Worm (Caenorhabditis elegans) whole organism, mixed stage, embryonic: ENCODE data around the gene Y82E9BR.9.

Experiments used
- M03D4.4 ChIP-seq: sonication (generic microtip); optimal IDR thresholded peaks from 2 replicates; lab custom pipeline; 2017; ENCODE audit warnings: mild to moderate bottlenecking, missing genetic modification characterization, missing compliant biosample characterization
- bed-3 ChIP-seq: fragments of 200-800 bp; sonication (Bioruptor generic); optimal IDR thresholded peaks from 3 replicates; lab custom pipeline; 2018; ENCODE audit warnings: mild to moderate bottlenecking, missing genetic modification characterization, moderate library complexity, missing compliant biosample characterization
- blmp-1 ChIP-seq: fragments of 150-350 bp; optimal IDR thresholded peaks from 2 replicates; lab custom pipeline; 2014; ENCODE audit warnings: missing biosample characterization, missing genetic modification characterization
- ceh-39 ChIP-seq: fragments of 150-350 bp; optimal IDR thresholded peaks from 2 replicates; lab custom pipeline; 2014; ENCODE audit warnings: missing biosample characterization, missing genetic modification characterization
- ceh-43 ChIP-seq: fragments of 200-800 bp; sonication (Bioruptor generic); optimal IDR thresholded peaks from 2 replicates; lab custom pipeline; 2018; ENCODE audit warnings: mild to moderate bottlenecking, missing genetic modification characterization, moderate library complexity, missing compliant biosample characterization
- ceh-83 ChIP-seq: fragments of 200-800 bp; sonication (Bioruptor generic); optimal IDR thresholded peaks from 2 replicates; lab custom pipeline; 2018; ENCODE audit warnings: mild to moderate bottlenecking, missing genetic modification characterization, missing compliant biosample characterization
- ces-1 ChIP-seq: fragments of 150-350 bp; optimal IDR thresholded peaks from 2 replicates; lab custom pipeline; 2014; ENCODE audit warnings: missing biosample characterization, missing genetic modification reagents, missing genetic modification characterization
- cnd-1 ChIP-seq: fragments of 200-800 bp; sonication (Bioruptor generic); optimal IDR thresholded peaks from 2 replicates; lab custom pipeline; 2018; ENCODE audit warnings: mild to moderate bottlenecking, missing genetic modification characterization, missing compliant biosample characterization
- drap-1 ChIP-seq: fragments of 200-800 bp; sonication (Bioruptor generic); optimal IDR thresholded peaks from 3 replicates; lab custom pipeline; 2018; ENCODE audit warnings: mild to moderate bottlenecking, missing genetic modification characterization, missing compliant biosample characterization
- elt-3 ChIP-seq: fragments of 150-350 bp; optimal IDR thresholded peaks from 2 replicates; lab custom pipeline; 2014; ENCODE audit warnings: missing biosample characterization, missing genetic modification characterization
- ham-2 ChIP-seq: fragments of 200-800 bp; sonication (Bioruptor generic); optimal IDR thresholded peaks from 2 replicates; lab custom pipeline; 2018; ENCODE audit warnings: mild to moderate bottlenecking, missing genetic modification characterization, missing compliant biosample characterization
- hlh-1 ChIP-seq: fragments of 150-350 bp; optimal IDR thresholded peaks from 2 replicates; lab custom pipeline; 2014; ENCODE audit warnings: missing biosample characterization, missing genetic modification reagents, missing genetic modification characterization
- lin-13 ChIP-seq: fragments of 150-350 bp; optimal IDR thresholded peaks from 2 replicates; lab custom pipeline; 2014; ENCODE audit warnings: missing biosample characterization, missing genetic modification characterization
- lin-32 ChIP-seq: fragments of 200-800 bp; sonication (Bioruptor generic); optimal IDR thresholded peaks from 2 replicates; lab custom pipeline; 2018; ENCODE audit warnings: mild to moderate bottlenecking, missing genetic modification characterization, missing compliant biosample characterization
- lsy-2 ChIP-seq: fragments of 150-350 bp; optimal IDR thresholded peaks from 2 replicates; lab custom pipeline; 2014; ENCODE audit warnings: missing biosample characterization, missing genetic modification characterization
- mab-5 ChIP-seq: fragments of 150-350 bp; optimal IDR thresholded peaks from 2 replicates; lab custom pipeline; 2014; ENCODE audit warnings: missing biosample characterization, missing genetic modification characterization
- mls-2 ChIP-seq: sonication (generic microtip); optimal IDR thresholded peaks from 2 replicates; lab custom pipeline; 2016; ENCODE audit warnings: mild to moderate bottlenecking, missing genetic modification characterization, moderate library complexity, missing compliant biosample characterization
- nhr-12 ChIP-seq: fragments of 150-350 bp; optimal IDR thresholded peaks from 2 replicates; lab custom pipeline; 2014; ENCODE audit warnings: missing biosample characterization, missing genetic modification characterization
- nhr-2 ChIP-seq: fragments of 150-350 bp; optimal IDR thresholded peaks from 2 replicates; lab custom pipeline; 2014; ENCODE audit warnings: missing biosample characterization, missing genetic modification characterization
- nhr-28 ChIP-seq: fragments of 150-350 bp; optimal IDR thresholded peaks from 2 replicates; lab custom pipeline; 2014; ENCODE audit warnings: missing biosample characterization, missing genetic modification characterization
- snpc-4 ChIP-seq: fragments of 150-350 bp; optimal IDR thresholded peaks from 2 replicates; lab custom pipeline; 2014; ENCODE audit warnings: missing biosample characterization, missing genetic modification characterization
- sptf-1 ChIP-seq: sonication (generic microtip); optimal IDR thresholded peaks from 2 replicates; lab custom pipeline; 2017; ENCODE audit warnings: mild to moderate bottlenecking, missing genetic modification characterization, moderate library complexity, missing compliant biosample characterization
- tbx-8 ChIP-seq: fragments of 200-800 bp; sonication (Bioruptor generic); optimal IDR thresholded peaks from 2 replicates; lab custom pipeline; 2018; ENCODE audit warnings: mild to moderate bottlenecking, missing genetic modification characterization, moderate library complexity, missing compliant biosample characterization
- unc-120 ChIP-seq: sonication (generic microtip); optimal IDR thresholded peaks from 2 replicates; lab custom pipeline; 2017; ENCODE audit warnings: missing genetic modification characterization, missing compliant biosample characterization; ENCODE audit not compliant: poor library complexity, severe bottlenecking
- unc-39 ChIP-seq: fragments of 150-350 bp; optimal IDR thresholded peaks from 2 replicates; lab custom pipeline; 2014; ENCODE audit warnings: missing biosample characterization, missing genetic modification characterization
- zip-8 ChIP-seq: fragments of 150-350 bp; optimal IDR thresholded peaks from 2 replicates; lab custom pipeline; 2014; ENCODE audit warnings: missing biosample characterization, missing genetic modification characterization

Gene Y82E9BR.9

DNA sequence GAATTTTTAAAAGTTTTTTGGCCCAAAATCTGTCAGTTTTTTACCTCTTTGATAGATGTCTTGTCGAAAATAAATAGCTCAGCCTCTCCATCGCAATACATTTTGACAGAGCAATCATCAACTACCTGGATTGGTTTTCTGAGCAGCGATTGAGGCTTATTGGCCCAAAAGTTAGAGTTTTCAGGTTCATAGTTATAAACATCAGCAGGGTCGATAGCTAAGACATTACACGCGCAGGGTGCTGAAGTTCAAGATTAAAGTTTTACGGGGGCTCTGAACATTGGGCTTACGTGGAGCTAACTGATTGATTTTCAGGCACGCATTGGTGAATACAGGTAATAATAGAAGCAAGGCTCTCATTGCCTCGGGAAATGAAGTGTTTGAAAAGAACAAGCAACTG lies at the start of gene Y82E9BR.9:
TSS of gene Y82E9BR.9 (minus strand) at position 101 of the 400 bp plus-strand sequence.
- TF ChIP-seq ceh-39 (no peak), ceh-43 (GFP tag; lab: Kevin White, UChicago) (no peak), lsy-2 (tag; lab: Kevin White, UChicago) (no peak), lin-13 (tag; lab: Kevin White, UChicago) (no peak), unc-120 (tag; lab: Kevin White, UChicago) (no peak), bed-3 (GFP tag; lab: Kevin White, UChicago) (no peak), mab-5 (tag; lab: Kevin White, UChicago) (no peak), nhr-28 (tag; lab: Kevin White, UChicago) (no peak), zip-8 (tag; lab: Kevin White, UChicago) (no peak), M03D4.4 (tag; lab: Kevin White, UChicago) (no peak), ham-2 (GFP tag; lab: Kevin White, UChicago) (no peak), mls-2 (tag; lab: Kevin White, UChicago) (no peak), unc-39 (tag; lab: Kevin White, UChicago) (no peak), ces-1 (GFP tag; lab: Kevin White, UChicago) (no peak), ceh-83 (no peak), tbx-8 (GFP tag; lab: Kevin White, UChicago) (no peak)

DNA sequence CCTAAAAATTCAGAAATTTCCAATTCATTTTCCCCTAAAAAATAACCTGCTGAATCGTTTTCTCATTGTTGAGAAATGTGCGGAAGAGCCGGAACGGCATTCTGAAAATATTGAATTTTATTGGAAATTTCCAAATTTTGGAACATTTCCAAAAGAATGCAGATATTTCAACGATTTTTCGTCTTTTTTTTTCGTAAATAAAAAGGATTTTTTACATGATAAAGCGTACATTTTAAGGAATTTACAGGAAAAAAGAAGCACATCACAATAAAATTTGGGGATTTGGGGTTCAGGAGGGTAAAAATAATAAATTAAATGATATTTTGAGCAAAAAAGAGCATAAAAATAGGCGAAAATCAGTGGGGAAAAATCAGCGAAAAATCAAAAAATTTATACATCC lies 49.6 kb upstream of the Y82E9BR.9 start, which contains the start of gene Y82E9BR.22:
TSS of gene Y82E9BR.22 (minus strand) at position 101 of the 400 bp plus-strand sequence.
- TF ChIP-seq snpc-4 = no peak

DNA sequence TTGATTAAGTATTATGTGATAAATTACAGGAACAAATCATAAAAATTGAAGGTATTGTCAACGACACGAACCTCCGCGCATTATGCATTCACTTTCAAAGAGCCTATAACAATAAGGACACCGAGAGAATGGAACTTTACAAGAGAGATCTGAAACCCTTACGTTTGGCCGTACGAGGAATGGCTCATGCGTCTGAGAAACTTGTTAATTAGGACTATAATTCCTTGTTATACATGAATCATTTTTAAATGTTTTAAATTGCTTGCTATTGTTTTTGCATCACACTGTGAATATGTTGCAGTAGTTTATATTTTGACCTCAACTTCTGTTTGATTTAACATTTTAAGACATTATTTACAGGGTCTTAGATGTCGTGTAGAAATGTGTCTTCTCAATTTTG lies 43.5 kb upstream of the Y82E9BR.9 start, which contains the start of gene pals-18:
TSS of gene pals-18 (plus strand) at position 301 of the 400 bp plus-strand sequence.
- TF ChIP-seq sptf-1 (tag; lab: Kevin White, UChicago) (no peak), ham-2 (GFP tag; lab: Kevin White, UChicago) (no peak), ceh-83 (no peak), mab-5 (tag; lab: Kevin White, UChicago) (no peak), nhr-12 (tag; lab: Kevin White, UChicago) (no peak), hlh-1 (tag; lab: Kevin White, UChicago) (no peak)

DNA sequence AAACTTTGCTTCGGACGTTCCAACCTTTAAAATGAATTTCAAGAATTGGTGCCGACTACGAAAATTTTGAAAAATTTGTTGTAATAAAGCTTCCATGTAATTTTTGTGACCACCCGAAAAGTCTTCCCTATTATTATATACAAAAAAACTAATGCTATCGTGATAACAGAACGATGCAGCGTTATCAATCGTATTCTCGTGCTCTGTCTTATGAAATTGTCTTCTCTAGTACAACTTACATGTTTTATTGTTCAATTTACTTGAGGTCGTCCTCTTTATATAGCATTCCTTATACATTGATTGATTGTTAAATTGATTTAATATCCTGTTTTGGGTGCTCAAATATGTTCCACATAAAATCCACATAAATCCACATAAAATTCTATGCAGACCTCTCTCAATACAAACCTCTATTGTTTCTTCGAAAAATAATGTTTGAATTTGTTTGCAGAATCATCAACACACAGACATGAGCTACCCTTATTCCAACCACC lies 42.0 kb upstream of the Y82E9BR.9 start, which contains the start of gene pals-19:
TSS of gene pals-19 (plus strand) at position 444 of the 494 bp plus-strand sequence.
- TF ChIP-seq lin-32 (GFP tag; lab: Kevin White, UChicago) (no peak), drap-1 (GFP tag; lab: Kevin White, UChicago) (no peak), unc-120 (tag; lab: Kevin White, UChicago) (no peak), elt-3 (tag; lab: Kevin White, UChicago) (no peak), bed-3 (GFP tag; lab: Kevin White, UChicago) (no peak), lsy-2 (tag; lab: Kevin White, UChicago) (no peak), ces-1 (GFP tag; lab: Kevin White, UChicago) (no peak), blmp-1 (tag; lab: Kevin White, UChicago) (no peak), nhr-12 (tag; lab: Kevin White, UChicago) (no peak), mls-2 (tag; lab: Kevin White, UChicago) (no peak), hlh-1 (tag; lab: Kevin White, UChicago) (no peak), unc-39 (tag; lab: Kevin White, UChicago) (no peak), cnd-1 (tag; lab: Kevin White, UChicago) (no peak), tbx-8 (GFP tag; lab: Kevin White, UChicago) (no peak)
- TF ChIP-seq, all 35 proteins: peak for 0

DNA sequence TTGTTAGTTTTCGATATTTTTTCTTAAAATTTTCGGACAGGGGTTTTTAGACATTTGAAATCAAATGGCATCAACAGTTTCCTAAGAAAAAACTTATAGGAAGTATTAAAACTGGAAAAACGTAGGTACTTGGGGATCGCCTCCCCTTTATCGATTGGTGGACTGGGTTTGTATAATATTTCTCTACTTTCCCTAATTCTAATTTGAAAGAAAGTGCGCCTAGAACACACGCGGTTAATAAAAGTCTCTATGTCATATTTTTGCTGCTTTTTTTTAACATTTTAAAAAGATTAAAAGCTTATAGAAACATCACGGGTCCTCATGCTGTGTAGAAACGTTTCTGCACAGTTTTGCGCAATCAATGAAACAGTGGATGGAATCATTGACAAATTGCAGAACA lies 40.1 kb upstream of the Y82E9BR.9 start, which contains the start of gene pals-16:
TSS of gene pals-16 (plus strand) at position 301 of the 400 bp plus-strand sequence.
- TF ChIP-seq ceh-83 (no peak), ces-1 (GFP tag; lab: Kevin White, UChicago) (no peak), snpc-4 (no peak)

DNA sequence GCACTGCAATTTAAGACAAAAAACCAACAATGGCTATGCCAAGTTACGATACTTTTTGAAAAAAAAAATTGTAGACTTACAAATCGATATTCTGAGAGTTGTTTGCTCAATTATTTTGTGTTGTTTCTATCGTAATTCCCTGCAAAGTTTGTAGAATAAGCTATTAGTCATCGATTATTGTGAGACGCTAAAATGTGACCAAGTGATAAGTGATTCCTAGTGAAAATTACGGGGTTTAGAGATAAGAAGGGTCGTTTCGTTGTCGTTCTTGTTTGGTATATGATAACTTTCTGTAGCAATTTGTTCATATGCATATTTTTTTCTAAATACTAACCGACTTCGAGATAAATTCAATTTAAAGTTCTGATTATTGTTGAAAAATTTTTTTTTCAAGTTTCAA lies 38.6 kb upstream of the Y82E9BR.9 start:
- TF ChIP-seq mls-2 (tag; lab: Kevin White, UChicago) (no peak), nhr-2 (tag; lab: Kevin White, UChicago) (no peak), sptf-1 (tag; lab: Kevin White, UChicago) (no peak), bed-3 (GFP tag; lab: Kevin White, UChicago) (no peak), blmp-1 (tag; lab: Kevin White, UChicago) (no peak), lin-13 (tag; lab: Kevin White, UChicago) (no peak), lin-32 (GFP tag; lab: Kevin White, UChicago) (no peak), ham-2 (GFP tag; lab: Kevin White, UChicago) (no peak)
